Fruit fly (Drosophila melanogaster): ENCODE data around the gene CG7714.

The CG7714 gene

DNA sequence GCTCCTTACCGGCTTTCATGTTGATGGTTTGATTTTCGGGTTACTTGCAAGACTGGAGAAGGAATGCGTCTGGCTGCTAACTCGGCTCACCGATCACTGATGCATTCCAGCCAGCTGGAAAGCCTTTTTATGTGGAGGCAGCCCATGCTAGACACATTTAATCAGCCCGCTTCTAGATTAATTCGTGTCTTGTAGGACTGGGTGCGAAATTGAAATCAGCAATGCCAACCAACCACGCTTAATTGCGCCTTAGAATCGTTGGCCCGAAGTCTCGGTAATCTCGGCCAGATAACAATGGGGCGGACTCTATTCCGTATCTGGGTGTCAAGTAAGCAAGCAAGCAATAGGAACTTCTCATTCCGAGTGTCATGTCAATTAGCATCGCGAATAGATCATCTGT lies at the start of gene CG7714:
CG7714 (minus strand) TSS at position 101 of the 400 bp plus-strand sequence.
- TF ChIP-seq psq (optimal IDR thresholded peaks at IDR 0.05), result no peak
- no peak for TF ChIP-seq insv (optimal IDR thresholded peaks at IDR 0.05)
- TF ChIP-seq ttk (optimal IDR thresholded peaks at IDR 0.05), result no peak
- no peak for TF ChIP-seq h (optimal IDR thresholded peaks at IDR 0.05)
- no peak for TF ChIP-seq Sin3A (optimal IDR thresholded peaks at IDR 0.05)
- no peak for TF ChIP-seq Myc (optimal IDR thresholded peaks at IDR 0.05)

DNA sequence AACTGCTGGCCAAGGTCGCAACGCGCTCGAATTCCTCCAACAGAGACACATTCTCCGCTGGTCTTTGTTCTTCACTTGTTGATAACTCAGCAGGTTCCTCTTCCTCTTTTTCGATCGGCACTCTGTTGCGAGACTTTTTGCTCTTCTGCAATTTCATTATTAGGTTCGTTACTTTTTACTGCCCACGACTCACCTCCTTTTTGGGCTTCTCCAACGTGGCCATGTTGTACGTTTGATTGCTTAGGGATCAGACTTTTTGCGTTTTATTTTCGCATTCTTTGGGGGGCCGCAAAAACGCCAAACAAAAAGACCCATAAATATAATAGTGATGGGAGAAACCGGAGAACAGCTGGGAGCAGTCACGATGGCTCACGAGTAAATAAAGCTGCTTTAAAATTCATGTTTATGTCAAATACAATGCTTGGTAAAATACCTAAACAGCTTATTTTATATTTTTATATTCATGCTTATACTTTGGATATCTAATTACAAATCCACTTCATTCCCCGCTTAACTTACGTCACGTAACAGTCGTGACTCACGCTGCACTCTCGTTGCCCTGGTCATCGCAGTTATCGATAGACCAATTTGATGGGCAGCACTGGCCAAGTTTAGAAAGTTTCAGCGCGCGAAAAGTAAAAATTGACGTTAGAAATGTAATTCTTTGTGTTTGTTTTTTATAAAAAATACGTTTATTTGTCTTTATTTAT lies 32.5 kb upstream of the CG7714 start, which contains the start of gene Epg5:
Epg5 (minus strand) TSS at position 326 of the 710 bp plus-strand sequence.
- TF ChIP-seq psq (optimal IDR thresholded peaks at IDR 0.05) (no peak), Myc (optimal IDR thresholded peaks at IDR 0.05) (no peak), insv (optimal IDR thresholded peaks at IDR 0.05) (no peak), h (optimal IDR thresholded peaks at IDR 0.05) (no peak), Sin3A (optimal IDR thresholded peaks at IDR 0.05) (no peak), ttk (optimal IDR thresholded peaks at IDR 0.05) (no peak)

DNA sequence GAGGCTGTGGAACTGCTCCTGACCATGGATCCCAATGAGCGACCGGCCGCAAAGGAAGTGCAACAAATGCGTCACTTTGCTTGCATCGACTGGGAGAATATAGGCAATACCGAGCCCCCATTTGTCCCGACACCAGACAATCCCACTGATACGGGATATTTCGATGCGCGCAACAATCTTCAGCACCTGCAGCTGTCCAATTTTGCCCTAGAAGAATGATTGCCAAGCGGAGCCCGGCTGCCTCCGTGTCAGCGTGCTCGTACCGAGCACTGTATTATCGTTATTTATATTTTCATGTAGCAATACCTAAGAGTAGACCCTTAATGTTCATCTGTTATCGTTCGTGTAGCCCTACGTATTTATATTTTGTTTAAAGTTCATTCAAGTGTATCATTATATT lies 23.6 kb upstream of the CG7714 start:
- TF ChIP-seq Sin3A (optimal IDR thresholded peaks at IDR 0.05), result no peak
- TF ChIP-seq Myc (optimal IDR thresholded peaks at IDR 0.05), result no peak
- no peak for TF ChIP-seq insv (optimal IDR thresholded peaks at IDR 0.05)
- TF ChIP-seq psq (optimal IDR thresholded peaks at IDR 0.05), result no peak
- TF ChIP-seq h (optimal IDR thresholded peaks at IDR 0.05), result no peak
- no peak for TF ChIP-seq ttk (optimal IDR thresholded peaks at IDR 0.05)

DNA sequence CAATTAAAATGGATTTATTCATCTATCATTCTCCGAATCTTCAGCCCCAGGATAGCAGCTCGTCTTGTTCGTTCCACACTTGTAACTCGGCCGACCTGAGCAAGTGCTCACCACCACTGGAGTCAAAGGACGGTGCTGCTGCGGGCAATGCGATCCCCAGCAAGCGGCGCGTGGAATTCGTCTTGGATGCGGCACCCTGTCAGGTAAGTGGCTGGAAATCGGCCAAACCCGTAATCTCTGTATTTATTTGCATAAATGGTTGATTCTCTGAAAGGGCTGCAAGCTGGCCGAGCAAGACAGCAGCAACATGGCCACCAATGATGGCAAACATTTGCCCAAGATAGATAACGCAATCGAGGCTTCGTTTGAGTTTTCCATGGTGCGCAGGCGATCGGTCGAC lies 21.9 kb upstream of the CG7714 start:
- no peak for TF ChIP-seq psq (optimal IDR thresholded peaks at IDR 0.05)
- TF ChIP-seq Myc (optimal IDR thresholded peaks at IDR 0.05), result no peak
- TF ChIP-seq Sin3A (optimal IDR thresholded peaks at IDR 0.05), result no peak
- no peak for TF ChIP-seq insv (optimal IDR thresholded peaks at IDR 0.05)
- no peak for TF ChIP-seq ttk (optimal IDR thresholded peaks at IDR 0.05)
- no peak for TF ChIP-seq h (optimal IDR thresholded peaks at IDR 0.05)

DNA sequence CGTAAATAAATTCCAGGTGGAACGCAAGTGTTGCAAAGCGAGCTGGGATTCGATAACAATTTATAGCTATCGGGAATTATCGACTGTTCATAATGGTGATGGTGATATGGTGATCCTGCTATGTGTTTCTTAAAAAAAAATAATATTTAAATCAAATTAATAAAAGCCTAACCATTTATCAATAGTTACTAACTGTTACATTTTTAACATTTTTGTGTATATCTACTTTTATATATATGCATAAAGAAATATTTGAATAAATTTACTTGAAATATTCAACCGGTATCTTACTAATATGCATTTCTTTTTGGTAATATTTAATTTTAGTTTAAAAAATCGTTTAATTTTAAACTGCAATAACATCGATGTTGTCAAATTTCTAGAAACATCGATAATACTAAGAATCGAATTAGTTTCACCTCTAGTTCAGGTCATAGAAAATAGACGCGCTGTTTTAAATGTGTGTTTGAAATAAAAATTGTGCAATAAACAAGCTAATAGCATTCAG lies 19.8 kb upstream of the CG7714 start, which contains the start of the genes PGS1 and gwl:
PGS1 (minus strand) TSS at position 81 of the 508 bp plus-strand sequence.
gwl (plus strand) TSS at position 410 of the 508 bp plus-strand sequence.
- TF ChIP-seq insv (optimal IDR thresholded peaks at IDR 0.05) (no peak), ttk (optimal IDR thresholded peaks at IDR 0.05) (no peak), h (optimal IDR thresholded peaks at IDR 0.05) (no peak), Myc (optimal IDR thresholded peaks at IDR 0.05) (no peak), Sin3A (optimal IDR thresholded peaks at IDR 0.05) (no peak), psq (optimal IDR thresholded peaks at IDR 0.05) (no peak)

DNA sequence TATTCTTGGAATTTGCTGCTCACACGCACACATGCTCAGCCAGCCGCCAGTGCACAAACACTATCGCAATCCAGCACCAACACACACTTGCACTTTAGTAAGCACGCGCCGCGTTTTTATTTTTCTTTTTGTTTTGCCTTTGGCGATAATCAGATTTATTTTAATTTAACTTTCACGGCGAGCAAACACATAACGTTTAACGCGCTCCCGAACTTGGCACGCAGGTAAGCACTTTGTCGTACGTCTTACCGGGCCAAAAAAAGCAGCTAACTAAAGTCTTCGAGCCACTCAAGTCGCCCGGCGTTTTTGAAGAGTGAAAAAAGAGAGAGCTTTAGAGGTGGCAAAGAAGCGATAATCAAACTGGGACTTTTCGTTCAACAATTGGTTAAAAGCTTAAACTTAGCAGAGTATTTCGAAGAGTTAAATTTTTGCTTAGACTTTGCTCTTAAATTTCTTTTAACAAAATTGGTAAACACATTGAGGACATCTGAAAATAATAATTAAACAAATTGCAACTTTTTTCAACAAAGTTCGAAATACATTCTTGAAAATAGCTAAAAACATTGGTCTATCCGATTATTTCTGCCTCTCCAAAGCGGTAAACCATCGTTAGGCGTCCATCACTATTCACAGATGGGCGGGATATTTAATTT lies 17.2 kb upstream of the CG7714 start, which contains the start of gene Mekk1:
Mekk1 (minus strand) TSS at position 325 of the 653 bp plus-strand sequence.
- TF ChIP-seq Sin3A (optimal IDR thresholded peaks at IDR 0.05) (no peak), psq (optimal IDR thresholded peaks at IDR 0.05) (no peak), insv (optimal IDR thresholded peaks at IDR 0.05) (no peak), h (optimal IDR thresholded peaks at IDR 0.05) (no peak), ttk (optimal IDR thresholded peaks at IDR 0.05) (no peak), Myc (optimal IDR thresholded peaks at IDR 0.05) (no peak)

DNA sequence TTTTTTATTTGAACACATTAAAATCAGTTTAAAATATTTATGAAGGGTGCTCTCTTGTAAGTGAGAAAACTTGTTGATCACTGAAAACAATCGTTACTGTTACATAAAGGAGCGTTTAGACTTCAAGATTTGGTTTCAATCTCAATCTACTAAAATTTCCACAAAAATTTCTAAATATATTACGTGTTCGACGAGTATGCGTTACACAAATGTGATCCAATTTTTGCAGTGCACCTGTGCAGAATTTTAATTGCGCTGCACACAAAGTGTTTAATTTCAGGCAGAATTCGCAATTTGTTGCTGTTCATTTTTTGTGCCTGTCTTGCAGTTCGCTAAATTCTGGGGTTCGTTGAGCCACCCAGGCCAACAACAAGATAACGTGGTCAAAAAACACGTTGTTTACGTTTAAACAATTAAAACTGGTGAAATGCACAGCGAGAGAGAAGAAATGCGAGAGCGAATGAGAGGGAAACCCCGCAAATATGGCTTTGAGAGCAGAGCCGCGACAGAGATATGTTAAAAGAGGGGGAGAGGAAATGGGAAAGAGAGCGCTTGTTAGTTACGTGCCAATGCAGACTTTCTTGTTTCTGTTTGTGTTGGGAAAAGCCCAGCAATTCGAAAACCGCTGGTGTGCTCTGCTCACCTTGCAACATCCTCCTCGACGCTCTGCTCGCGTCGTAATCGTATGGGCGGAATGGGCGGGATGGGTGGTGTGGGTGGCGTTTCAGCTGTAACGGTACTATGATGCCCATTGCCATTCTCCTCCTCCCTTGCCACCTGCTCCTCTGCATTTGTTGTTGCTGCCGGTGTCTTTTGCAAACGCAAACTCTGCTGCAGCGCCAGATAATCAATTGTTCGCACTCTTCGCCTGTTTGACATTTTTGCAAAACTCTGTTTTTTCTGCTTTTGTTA lies 16.4 kb upstream of the CG7714 start:
- TF ChIP-seq Sin3A (optimal IDR thresholded peaks at IDR 0.05), result no peak
- no peak for TF ChIP-seq insv (optimal IDR thresholded peaks at IDR 0.05)
- no peak for TF ChIP-seq Myc (optimal IDR thresholded peaks at IDR 0.05)
- TF ChIP-seq h (optimal IDR thresholded peaks at IDR 0.05), result no peak
- TF ChIP-seq ttk (optimal IDR thresholded peaks at IDR 0.05), result no peak
- no peak for TF ChIP-seq psq (optimal IDR thresholded peaks at IDR 0.05)

DNA sequence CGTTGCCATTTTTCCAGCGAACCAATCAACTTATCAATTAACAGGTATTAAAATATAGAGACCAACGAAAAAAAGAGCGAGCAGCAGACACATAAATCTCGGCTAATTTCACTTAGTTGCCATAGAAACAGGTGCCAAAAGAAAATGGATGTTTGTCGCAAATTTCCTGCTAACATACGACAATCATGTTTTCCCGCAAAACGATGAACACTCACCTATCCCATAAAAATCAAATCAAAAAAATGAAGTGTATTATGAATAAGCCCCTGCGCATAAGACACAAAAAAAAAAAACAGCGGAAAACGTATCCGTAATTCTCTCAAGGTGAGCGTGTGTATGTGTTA lies 15.6 kb upstream of the CG7714 start:
- TF ChIP-seq insv (optimal IDR thresholded peaks at IDR 0.05), result no peak
- TF ChIP-seq ttk (optimal IDR thresholded peaks at IDR 0.05), result no peak
- TF ChIP-seq h (optimal IDR thresholded peaks at IDR 0.05), result no peak
- TF ChIP-seq Sin3A (optimal IDR thresholded peaks at IDR 0.05), result no peak
- TF ChIP-seq Myc (optimal IDR thresholded peaks at IDR 0.05), result no peak
- no peak for TF ChIP-seq psq (optimal IDR thresholded peaks at IDR 0.05)

DNA sequence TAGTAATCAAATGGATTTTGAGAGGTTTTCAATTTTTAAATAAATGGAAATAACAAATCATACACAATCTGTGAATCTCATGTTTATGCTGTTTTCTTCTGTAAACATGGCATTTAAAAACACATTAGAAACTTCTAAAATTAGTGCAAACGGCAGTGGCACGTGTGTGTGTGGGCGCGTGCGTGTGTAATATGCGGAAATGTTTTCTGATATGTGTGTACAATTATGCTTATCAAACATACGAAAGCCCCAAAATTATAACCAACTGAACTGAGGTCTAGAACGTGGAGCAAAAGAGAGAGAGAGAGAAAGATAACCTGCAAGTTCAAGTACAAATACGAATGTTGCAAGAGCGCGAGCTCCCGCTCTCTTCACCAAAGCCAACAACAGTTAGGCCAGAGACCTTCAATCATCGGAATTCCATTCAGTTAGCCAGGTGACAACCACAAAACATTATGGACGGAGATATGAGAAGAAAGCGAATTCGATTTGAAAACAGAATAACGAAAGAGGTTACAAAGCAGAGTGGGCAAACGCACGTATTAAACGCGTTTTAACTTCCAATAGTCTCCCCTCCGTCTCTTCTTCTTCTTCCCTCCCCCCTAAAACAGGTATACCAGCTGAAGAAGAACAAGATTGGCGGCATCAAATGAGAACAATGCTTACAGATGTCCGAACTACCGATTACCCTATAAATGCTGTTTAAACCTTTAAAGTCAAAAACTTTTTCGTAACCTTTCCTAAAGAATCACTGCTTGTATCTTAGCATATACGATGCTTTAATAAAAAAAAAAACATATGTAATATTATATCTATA lies 15.0 kb upstream of the CG7714 start:
- TF ChIP-seq psq (optimal IDR thresholded peaks at IDR 0.05) (no peak), Sin3A (optimal IDR thresholded peaks at IDR 0.05) (no peak), ttk (optimal IDR thresholded peaks at IDR 0.05) (no peak), h (optimal IDR thresholded peaks at IDR 0.05) (no peak), Myc (optimal IDR thresholded peaks at IDR 0.05) (no peak), insv (optimal IDR thresholded peaks at IDR 0.05) (no peak)

DNA sequence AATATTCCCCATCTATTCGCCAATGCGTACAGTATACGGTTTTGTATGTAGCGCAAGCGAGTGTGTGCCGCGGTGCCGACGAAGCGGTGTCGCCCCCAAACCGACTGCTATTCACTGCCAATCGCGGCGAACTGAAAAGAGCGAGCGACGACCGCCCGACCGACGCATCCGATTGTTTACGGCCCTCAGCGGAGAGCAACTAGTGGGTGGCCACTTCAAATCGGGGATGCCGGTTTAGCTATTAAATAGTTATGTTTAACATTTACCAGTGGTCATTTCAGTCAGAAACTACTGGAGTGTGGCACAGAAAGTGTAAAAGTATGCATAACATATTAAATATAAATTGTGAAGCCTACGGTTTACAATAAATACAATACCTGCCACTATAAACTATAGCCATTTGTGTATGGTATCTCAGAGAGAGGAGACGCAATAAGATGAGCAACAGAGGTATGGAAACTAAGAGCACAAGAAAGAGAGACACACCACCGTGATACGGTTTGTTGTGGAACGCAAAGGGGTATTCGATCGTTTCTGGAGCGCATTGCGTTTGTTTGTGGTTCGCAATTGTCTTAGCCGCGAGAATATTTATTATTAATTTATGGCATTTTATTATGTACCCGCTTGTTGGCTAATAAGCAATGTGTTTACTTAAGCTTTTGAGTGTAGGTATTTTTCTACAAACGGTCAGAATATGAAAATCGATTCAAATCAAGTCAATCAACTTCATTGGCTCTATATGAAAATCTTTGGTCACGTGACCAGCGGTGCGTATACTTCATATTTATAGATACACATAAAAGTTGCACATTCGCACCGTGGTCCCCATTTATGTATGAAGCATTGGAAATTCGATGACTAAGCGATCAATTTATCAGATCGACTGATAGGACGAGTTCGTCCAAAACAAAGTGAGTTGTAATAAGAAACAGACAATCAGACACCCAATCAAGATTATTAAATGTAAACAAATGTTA lies 14.0 kb upstream of the CG7714 start:
- TF ChIP-seq Myc (optimal IDR thresholded peaks at IDR 0.05) (no peak), psq (optimal IDR thresholded peaks at IDR 0.05) (no peak), Sin3A (optimal IDR thresholded peaks at IDR 0.05) (no peak), insv (optimal IDR thresholded peaks at IDR 0.05) (no peak), ttk (optimal IDR thresholded peaks at IDR 0.05) (no peak), h (optimal IDR thresholded peaks at IDR 0.05) (no peak)

All from Kc167 (cell line).